Fruit fly (Drosophila melanogaster): ENCODE data around the gene Obp85a.

Obp85a gene

dm6 chr3R:8469716-8470393 is 49.5 kb upstream of the Obp85a start (continued):
- TF ChIP-seq CG15601 (tag; optimal IDR thresholded peaks at IDR 0.05) (no peak), Hr51 (GFP tag; optimal IDR thresholded peaks at IDR 0.05) (peak in 1 of 2 experiments; percentile 81), fd3F (GFP tag; optimal IDR thresholded peaks at IDR 0.05) (no peak), zen2 (GFP tag; IDR thresholded peaks at IDR 0.05; ENCODE audit: partially characterized antibody) (no peak), lov (optimal IDR thresholded peaks at IDR 0.05) (no peak), lov (GFP tag; IDR thresholded peaks at IDR 0.05) (no peak), CoRest (tag; optimal IDR thresholded peaks at IDR 0.05) (peak; percentile 53), CG6813 (GFP tag; optimal IDR thresholded peaks at IDR 0.05) (no peak), Drgx (GFP tag; IDR thresholded peaks at IDR 0.05) (peak; percentile 58), slou (GFP tag; optimal IDR thresholded peaks at IDR 0.05) (no peak), lmd (GFP tag; IDR thresholded peaks at IDR 0.05) (no peak), Hr78 (GFP tag; optimal IDR thresholded peaks at IDR 0.05) (no peak), CG14965 (GFP tag; optimal IDR thresholded peaks at IDR 0.05; ENCODE audit: borderline replicate concordance) (no peak), otp (GFP tag; IDR thresholded peaks at IDR 0.05) (no peak), MESR4 (GFP tag; optimal IDR thresholded peaks at IDR 0.05) (no peak), ase (GFP tag; IDR thresholded peaks at IDR 0.05) (no peak), nau (GFP tag; optimal IDR thresholded peaks at IDR 0.05) (no peak), Atf6 (GFP tag; IDR thresholded peaks at IDR 0.05) (no peak), CG14860 (GFP tag; IDR thresholded peaks at IDR 0.05; ENCODE audit: partially characterized antibody) (no peak), Hand (GFP tag; optimal IDR thresholded peaks at IDR 0.05) (no peak), CG14710 (tag; optimal IDR thresholded peaks at IDR 0.05) (peak; percentile 17), mld (GFP tag; IDR thresholded peaks at IDR 0.05; ENCODE audit: partially characterized antibody) (no peak), cad (GFP tag; optimal IDR thresholded peaks at IDR 0.05) (no peak), run (tag; optimal IDR thresholded peaks at IDR 0.05) (no peak), fd96Cb (tag; optimal IDR thresholded peaks at IDR 0.05) (peak; percentile 44), Asciz (GFP tag; optimal IDR thresholded peaks at IDR 0.05) (no peak), Spps (tag; optimal IDR thresholded peaks at IDR 0.05) (no peak), Atf-2 (GFP tag; optimal IDR thresholded peaks at IDR 0.05) (no peak), tgo (GFP tag; IDR thresholded peaks at IDR 0.05) (peak; percentile 43; the same call in 2 of the 3 replicates), dmrt99B (tag; optimal IDR thresholded peaks at IDR 0.05) (peak; percentile 67), schlank (tag; optimal IDR thresholded peaks at IDR 0.05) (no peak), jumu (GFP tag; optimal IDR thresholded peaks at IDR 0.05) (no peak), Fer2 (tag; optimal IDR thresholded peaks at IDR 0.05) (no peak), CG10366 (GFP tag; IDR thresholded peaks at IDR 0.05) (peak; percentile 39; the same call in 1 of the 2 replicates), gem (tag; optimal IDR thresholded peaks at IDR 0.05) (peak; percentile 73), CG5245 (GFP tag; optimal IDR thresholded peaks at IDR 0.05) (no peak), kah (GFP tag; optimal IDR thresholded peaks at IDR 0.05) (no peak), CG7987 (GFP tag; optimal IDR thresholded peaks at IDR 0.05) (no peak), CG17328 (GFP tag; IDR thresholded peaks at IDR 0.05) (peak; percentile 41; the same call in 1 of the 2 replicates), Blimp-1 (GFP tag; optimal IDR thresholded peaks at IDR 0.05) (peak; percentile 40), Ssrp (tag; optimal IDR thresholded peaks at IDR 0.05) (peak; percentile 25), tna (GFP tag; IDR thresholded peaks at IDR 0.05; ENCODE audit: partially characterized antibody) (no peak), sens (GFP tag) (peak; percentile 86), Nf-YA (GFP tag; IDR thresholded peaks at IDR 0.05) (no peak), Hmr (GFP tag; optimal IDR thresholded peaks at IDR 0.05) (no peak), Ptx1 (GFP tag; IDR thresholded peaks at IDR 0.05) (peak; percentile 53), dpn (GFP tag; optimal IDR thresholded peaks at IDR 0.05) (peak in 1 of 2 experiments; percentile 23), oc (tag; optimal IDR thresholded peaks at IDR 0.05) (no peak), Dref (GFP tag; IDR thresholded peaks at IDR 0.05) (no peak)

Data from whole organism, embryonic.